Fruit fly (Drosophila melanogaster) whole organism, adult: ENCODE data around the gene Tk.

Experiments used
- CG11617 ChIP-seq: fragments of 200-800 bp; sonication (Bioruptor generic); optimal IDR thresholded peaks from 2 replicates; lab custom pipeline; 2017; ENCODE audit warnings: mild to moderate bottlenecking, missing biosample characterization, missing genetic modification reagents, missing genetic modification characterization
- CG12768 ChIP-seq: fragments of 200-800 bp; sonication (Bioruptor generic); optimal IDR thresholded peaks from 2 replicates; lab custom pipeline; 2017; ENCODE audit warnings: missing biosample characterization, missing genetic modification characterization, mild to moderate bottlenecking, moderate library complexity, missing genetic modification reagents
- CG14711 ChIP-seq: fragments of 200-800 bp; sonication (Bioruptor generic); optimal IDR thresholded peaks from 2 replicates; lab custom pipeline; 2018; ENCODE audit warnings: missing biosample characterization, mild to moderate bottlenecking, missing genetic modification characterization, moderate library complexity
- CG1620 ChIP-seq: fragments of 200-800 bp; sonication (Bioruptor generic); optimal IDR thresholded peaks from 2 replicates; lab custom pipeline; 2016; ENCODE audit warnings: missing biosample characterization, missing genetic modification characterization
- CG33017 ChIP-seq: fragments of 200-800 bp; sonication (Bioruptor generic); optimal IDR thresholded peaks from 2 replicates; lab custom pipeline; 2018; ENCODE audit warnings: missing biosample characterization, mild to moderate bottlenecking, missing genetic modification characterization, moderate library complexity
- CG5204 ChIP-seq: fragments of 200-800 bp; sonication (Bioruptor generic); optimal IDR thresholded peaks from 2 replicates; lab custom pipeline; 2016; ENCODE audit warnings: missing biosample characterization, missing genetic modification characterization
- CG7045 ChIP-seq: fragments of 200-800 bp; sonication (Bioruptor generic); optimal IDR thresholded peaks from 2 replicates; lab custom pipeline; 2017; ENCODE audit warnings: missing biosample characterization, mild to moderate bottlenecking, missing genetic modification characterization
- CG7101 ChIP-seq: fragments of 200-800 bp; sonication (Bioruptor generic); optimal IDR thresholded peaks from 2 replicates; lab custom pipeline; 2018; ENCODE audit warnings: missing biosample characterization, mild to moderate bottlenecking, missing genetic modification characterization, moderate library complexity
- Clk ChIP-seq: fragments of 200-800 bp; sonication (Bioruptor generic); optimal IDR thresholded peaks from 2 replicates; lab custom pipeline; 2017; ENCODE audit warnings: missing biosample characterization, missing genetic modification characterization
- Crg-1 ChIP-seq: fragments of 200-800 bp; sonication (Bioruptor generic); optimal IDR thresholded peaks from 2 replicates; lab custom pipeline; 2016; ENCODE audit warnings: missing biosample characterization, missing genetic modification characterization
- Hr96 ChIP-seq: fragments of 200-800 bp; sonication (Bioruptor generic); optimal IDR thresholded peaks from 2 replicates; lab custom pipeline; 2016; ENCODE audit warnings: missing biosample characterization, missing genetic modification characterization
- Mnt ChIP-seq: fragments of 200-800 bp; sonication (Bioruptor generic); optimal IDR thresholded peaks from 2 replicates; lab custom pipeline; 2016; ENCODE audit warnings: missing biosample characterization, mild to moderate bottlenecking, missing genetic modification characterization
- bab1 ChIP-seq: fragments of 200-800 bp; sonication (Bioruptor generic); optimal IDR thresholded peaks from 3 replicates; lab custom pipeline; 2019; ENCODE audit warnings: missing biosample characterization, mild to moderate bottlenecking, missing genetic modification characterization, moderate library complexity
- cic ChIP-seq: fragments of 200-800 bp; sonication (Bioruptor generic); optimal IDR thresholded peaks from 2 replicates; lab custom pipeline; 2017; ENCODE audit warnings: missing biosample characterization, mild to moderate bottlenecking, missing genetic modification characterization, moderate library complexity
- cnc ChIP-seq, 2 experiments: fragments of >200 bp; optimal IDR thresholded peaks; 2 replicates each; lab custom pipeline; 2017
- kay ChIP-seq: fragments of 200-800 bp; sonication (Bioruptor generic); peaks from one replicate; lab custom pipeline; 2016; ENCODE audit warnings: missing biosample characterization, missing genetic modification characterization, borderline replicate concordance
- ovo ChIP-seq: fragments of 200-800 bp; sonication (Bioruptor generic); optimal IDR thresholded peaks from 2 replicates; lab custom pipeline; 2016; ENCODE audit warnings: missing biosample characterization, missing genetic modification characterization
- pad ChIP-seq: fragments of 200-800 bp; sonication (Bioruptor generic); optimal IDR thresholded peaks from 3 replicates; lab custom pipeline; 2017; ENCODE audit warnings: missing biosample characterization, missing genetic modification characterization, mild to moderate bottlenecking, moderate library complexity, missing genetic modification reagents
- tj ChIP-seq: fragments of 200-800 bp; sonication (Bioruptor generic); optimal IDR thresholded peaks from 3 replicates; lab custom pipeline; 2017; ENCODE audit warnings: missing biosample characterization, mild to moderate bottlenecking, missing genetic modification characterization, moderate library complexity
- toe ChIP-seq: fragments of 200-800 bp; sonication (Bioruptor generic); optimal IDR thresholded peaks from 2 replicates; lab custom pipeline; 2016; ENCODE audit warnings: missing biosample characterization, missing genetic modification characterization

The Tk gene

DNA sequence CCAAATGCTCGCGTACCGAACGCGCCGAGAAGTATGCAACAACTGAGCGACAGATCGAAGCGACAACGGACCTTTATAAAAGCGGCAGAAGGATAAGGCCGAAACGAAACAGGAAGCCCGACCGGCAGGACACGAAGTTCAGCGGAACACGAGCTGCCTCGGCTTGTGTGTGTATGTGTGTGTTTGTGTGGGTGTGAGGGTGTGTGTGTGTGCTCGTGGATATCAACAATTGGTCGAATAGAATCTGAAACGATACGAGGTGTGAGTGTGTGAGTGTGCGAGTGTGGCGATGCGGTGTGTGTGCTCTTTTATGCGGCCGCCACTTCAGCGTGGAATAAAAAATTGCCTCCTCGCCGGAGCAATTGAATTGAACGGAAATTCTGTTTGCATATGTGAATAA lies at the start of gene Tk:
Gene Tk (minus strand): TSS at position 57 of the 400 bp plus-strand sequence.
- TF ChIP-seq Clk (GFP tag; lab: Kevin White, UChicago) (no peak), CG5204 (GFP tag; lab: Kevin White, UChicago) (no peak), CG33017 (tag; lab: Kevin White, UChicago) (no peak), CG1620 (GFP tag; lab: Kevin White, UChicago) (no peak), CG7045 (GFP tag; lab: Kevin White, UChicago) (no peak), CG11617 (GFP tag; lab: Kevin White, UChicago) (no peak), Mnt (GFP tag; lab: Kevin White, UChicago) (no peak), pad (no peak), CG14711 (tag; lab: Kevin White, UChicago) (no peak), Crg-1 (GFP tag; lab: Kevin White, UChicago) (no peak), Hr96 (GFP tag; lab: Kevin White, UChicago) (no peak), CG7101 (no peak), CG12768 (no peak), kay (GFP tag; lab: Kevin White, UChicago) (no peak), tj (no peak), cic (GFP tag; lab: Kevin White, UChicago) (no peak), ovo (GFP tag; lab: Kevin White, UChicago) (no peak), toe (GFP tag; lab: Kevin White, UChicago) (no peak), cnc (optimal IDR thresholded peaks at IDR 0.05; lab: Kevin White, UChicago) (no peak)

DNA sequence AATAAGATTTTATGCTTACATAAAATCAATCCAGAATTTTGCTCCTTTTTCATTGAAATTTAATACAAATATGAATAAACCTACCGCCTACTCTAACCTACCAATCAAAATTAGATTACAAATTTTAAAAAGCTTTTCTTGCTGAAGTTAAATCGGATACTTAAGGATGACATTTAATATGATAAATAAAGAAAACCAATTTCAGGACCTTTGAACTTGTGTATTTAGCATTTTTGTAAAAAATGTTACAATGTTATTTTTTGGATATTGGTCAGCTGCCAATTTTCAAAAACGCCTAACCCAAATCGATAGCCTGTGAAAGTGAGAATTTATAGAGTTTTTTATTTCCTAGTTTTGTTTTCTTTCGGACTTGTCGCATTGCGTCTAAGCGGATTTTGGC lies 43.8 kb upstream of the Tk start, which contains the start of gene CG14739:
Gene CG14739 (minus strand): TSS at position 101 of the 400 bp plus-strand sequence.
- TF ChIP-seq CG33017 (tag; lab: Kevin White, UChicago) (no peak), kay (GFP tag; lab: Kevin White, UChicago) (no peak), Mnt (GFP tag; lab: Kevin White, UChicago) (no peak), CG7101 (no peak), cnc (optimal IDR thresholded peaks at IDR 0.05; lab: Kevin White, UChicago) (no peak), CG7045 (GFP tag; lab: Kevin White, UChicago) (no peak), ovo (GFP tag; lab: Kevin White, UChicago) (no peak), pad (no peak), bab1 (no peak), tj (no peak), CG1620 (GFP tag; lab: Kevin White, UChicago) (no peak), Hr96 (GFP tag; lab: Kevin White, UChicago) (no peak), CG12768 (no peak), Crg-1 (GFP tag; lab: Kevin White, UChicago) (no peak), CG5204 (GFP tag; lab: Kevin White, UChicago) (no peak), CG11617 (GFP tag; lab: Kevin White, UChicago) (no peak), Clk (GFP tag; lab: Kevin White, UChicago) (no peak), cic (GFP tag; lab: Kevin White, UChicago) (no peak), CG14711 (tag; lab: Kevin White, UChicago) (no peak)

DNA sequence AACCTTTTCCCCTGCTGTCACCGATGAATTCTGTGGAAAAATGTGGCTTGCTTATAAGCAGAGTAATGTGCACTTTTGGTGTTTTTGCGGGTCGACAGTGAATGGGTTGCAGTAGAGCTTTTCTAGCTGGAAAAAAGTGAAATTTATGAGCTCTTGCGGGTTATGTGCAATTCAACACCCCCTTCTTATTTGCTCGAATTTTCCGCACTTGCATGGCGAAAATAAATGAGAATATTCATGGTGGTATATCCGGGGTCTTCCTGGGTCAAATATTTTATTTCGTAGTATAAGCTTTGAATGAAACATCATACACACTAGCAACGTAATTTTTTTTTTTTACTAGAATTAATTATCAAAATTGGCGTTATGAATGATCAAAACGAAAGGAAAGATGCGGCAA lies 35.0 kb upstream of the Tk start, which contains the start of gene CG14736:
Gene CG14736 (plus strand): TSS at position 301 of the 400 bp plus-strand sequence.
- TF ChIP-seq CG14711 (tag; lab: Kevin White, UChicago) (no peak), Hr96 (GFP tag; lab: Kevin White, UChicago) (no peak), CG33017 (tag; lab: Kevin White, UChicago) (no peak), pad (no peak), CG7045 (GFP tag; lab: Kevin White, UChicago) (no peak), kay (GFP tag; lab: Kevin White, UChicago) (no peak), tj (no peak), CG1620 (GFP tag; lab: Kevin White, UChicago) (no peak), bab1 (no peak), Mnt (GFP tag; lab: Kevin White, UChicago) (no peak), Crg-1 (GFP tag; lab: Kevin White, UChicago) (no peak), CG12768 (no peak), cic (GFP tag; lab: Kevin White, UChicago) (no peak), CG11617 (GFP tag; lab: Kevin White, UChicago) (no peak), CG7101 (no peak), CG5204 (GFP tag; lab: Kevin White, UChicago) (no peak), ovo (GFP tag; lab: Kevin White, UChicago) (no peak), cnc (optimal IDR thresholded peaks at IDR 0.05; lab: Kevin White, UChicago) (no peak)

DNA sequence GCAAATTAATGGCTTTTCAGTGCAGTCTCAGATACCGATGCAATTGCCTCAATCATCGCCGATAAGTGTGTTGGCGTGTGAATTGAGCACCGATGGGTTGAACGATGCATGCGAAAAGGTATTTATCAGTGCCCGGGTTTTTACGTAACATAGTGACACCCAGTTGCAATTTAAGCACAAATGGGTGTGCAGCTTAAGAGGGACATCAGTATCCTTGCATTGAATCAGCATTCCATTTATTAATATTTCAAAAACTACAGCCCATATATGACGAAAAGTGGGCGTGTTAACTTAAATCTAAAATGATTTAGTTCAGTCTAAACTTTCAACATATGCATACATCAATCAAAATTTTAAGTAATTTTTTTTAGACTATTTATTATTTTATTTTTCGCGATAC lies 27.6 kb upstream of the Tk start, which contains the start of gene ssp5:
Gene ssp5 (plus strand): TSS at position 301 of the 400 bp plus-strand sequence.
- TF ChIP-seq CG7101 (no peak), tj (no peak), CG12768 (no peak), ovo (GFP tag; lab: Kevin White, UChicago) (no peak), CG14711 (tag; lab: Kevin White, UChicago) (no peak), CG5204 (GFP tag; lab: Kevin White, UChicago) (no peak), CG33017 (tag; lab: Kevin White, UChicago) (no peak), CG7045 (GFP tag; lab: Kevin White, UChicago) (no peak)

DNA sequence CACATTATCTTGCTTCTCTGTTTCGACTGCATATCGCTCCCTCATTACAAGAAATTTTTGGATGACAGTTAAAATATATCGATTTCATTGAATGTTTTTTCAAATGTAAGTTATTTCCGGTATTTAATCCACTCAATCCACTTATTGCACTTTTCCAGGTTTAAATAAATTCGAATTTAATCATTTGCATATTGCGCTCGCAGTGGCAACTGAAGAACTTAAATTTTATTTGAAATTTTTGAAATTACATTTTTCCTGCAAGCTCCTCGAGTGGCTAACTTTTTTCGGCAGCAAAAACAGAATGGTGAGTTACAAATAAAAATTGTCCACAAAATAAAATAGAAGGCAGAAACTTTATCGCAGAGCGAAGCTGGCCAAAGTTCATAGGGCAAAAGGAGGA lies 26.4 kb upstream of the Tk start, which contains the start of the genes CG31358, CG42504 and CG42505:
Gene CG31358 (minus strand): TSS at position 101 of the 400 bp plus-strand sequence.
Gene CG42504 (minus strand): TSS at position 101 of the 400 bp plus-strand sequence.
Gene CG42505 (minus strand): TSS at position 101 of the 400 bp plus-strand sequence.
- TF ChIP-seq pad (no peak), CG7101 (no peak), Crg-1 (GFP tag; lab: Kevin White, UChicago) (no peak), Clk (GFP tag; lab: Kevin White, UChicago) (no peak), bab1 (no peak), toe (GFP tag; lab: Kevin White, UChicago) (no peak), Mnt (GFP tag; lab: Kevin White, UChicago) (no peak)

DNA sequence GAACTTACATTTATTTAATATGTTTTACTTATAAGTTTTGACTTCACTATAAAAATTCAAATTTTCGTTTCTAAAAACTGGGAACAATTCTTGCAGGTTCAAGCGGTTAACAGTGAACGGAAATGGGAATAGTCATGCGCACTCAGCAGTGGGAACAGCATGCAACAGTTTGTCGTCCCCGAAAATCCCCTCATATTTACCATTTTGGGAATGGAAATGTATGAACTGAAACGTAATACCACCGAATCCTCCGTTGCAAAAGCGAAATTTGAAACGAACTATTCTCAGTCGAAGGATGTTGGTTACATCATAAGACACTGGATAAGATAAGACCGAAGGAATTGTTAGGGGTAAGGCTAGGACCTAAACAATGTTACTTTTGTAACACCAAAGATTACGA lies 15.7 kb upstream of the Tk start:
- TF ChIP-seq CG7101 = no peak
- TF ChIP-seq pad = peak; percentile 85
